Worm (Caenorhabditis elegans) whole organism, late embryonic: Measurements from ENCODE around the gene hpo-38.

Experiments used
- C38D4.7 ChIP-seq: fragments of 200-800 bp; sonication (Bioruptor generic); optimal IDR thresholded peaks from 2 replicates; lab custom pipeline; 2018; ENCODE audit warnings: mild to moderate bottlenecking, missing genetic modification characterization, moderate library complexity, missing compliant biosample characterization
- F13H6.1 ChIP-seq: sonication (generic microtip); optimal IDR thresholded peaks from 2 replicates; lab custom pipeline; 2016; ENCODE audit warnings: missing genetic modification characterization, missing compliant biosample characterization
- K02D7.2 ChIP-seq: sonication (generic microtip); optimal IDR thresholded peaks from 2 replicates; lab custom pipeline; 2017; ENCODE audit warnings: mild to moderate bottlenecking, missing genetic modification characterization, missing compliant biosample characterization
- K09A11.1 ChIP-seq: sonication (generic microtip); optimal IDR thresholded peaks from 2 replicates; lab custom pipeline; 2017; ENCODE audit warnings: antibody characterized with exemption, mild to moderate bottlenecking, missing genetic modification characterization, missing compliant biosample characterization; ENCODE audit not compliant: insufficient read depth
- T23F11.4 ChIP-seq: fragments of 200-800 bp; sonication (Bioruptor generic); optimal IDR thresholded peaks from 2 replicates; lab custom pipeline; 2018; ENCODE audit warnings: mild to moderate bottlenecking, missing genetic modification characterization, missing compliant biosample characterization
- Y22D7AL.16 ChIP-seq: sonication (generic microtip); optimal IDR thresholded peaks from 2 replicates; lab custom pipeline; 2016; ENCODE audit warnings: missing genetic modification characterization, missing compliant biosample characterization
- ceh-14 ChIP-seq: sonication (generic microtip); optimal IDR thresholded peaks from 2 replicates; lab custom pipeline; 2016; ENCODE audit warnings: missing genotype, missing genetic modification characterization, missing compliant biosample characterization
- ceh-18 ChIP-seq: sonication (generic microtip); optimal IDR thresholded peaks from 2 replicates; lab custom pipeline; 2016; ENCODE audit warnings: missing genetic modification characterization, missing compliant biosample characterization
- ceh-19 ChIP-seq: fragments of 200-800 bp; sonication (Bioruptor generic); optimal IDR thresholded peaks from 2 replicates; lab custom pipeline; 2018; ENCODE audit warnings: mild to moderate bottlenecking, missing genetic modification characterization, missing compliant biosample characterization
- ceh-2 ChIP-seq: sonication (generic microtip); optimal IDR thresholded peaks from 2 replicates; lab custom pipeline; 2016; ENCODE audit warnings: missing genotype, missing genetic modification characterization, missing compliant biosample characterization
- ceh-24 ChIP-seq: sonication (generic microtip); optimal IDR thresholded peaks from 2 replicates; lab custom pipeline; 2016; ENCODE audit warnings: mild to moderate bottlenecking, missing genetic modification characterization, missing compliant biosample characterization
- ceh-30 ChIP-seq: fragments of 150-350 bp; optimal IDR thresholded peaks from 2 replicates; lab custom pipeline; 2014; ENCODE audit warnings: missing biosample characterization, missing genetic modification characterization
- ceh-31 ChIP-seq: sonication (generic microtip); optimal IDR thresholded peaks from 2 replicates; lab custom pipeline; 2016; ENCODE audit warnings: missing genetic modification characterization, missing compliant biosample characterization
- ceh-34 ChIP-seq: sonication (generic microtip); optimal IDR thresholded peaks from 2 replicates; lab custom pipeline; 2016; ENCODE audit warnings: mild to moderate bottlenecking, missing genetic modification characterization, missing compliant biosample characterization
- ceh-48 ChIP-seq: sonication (generic microtip); optimal IDR thresholded peaks from 2 replicates; lab custom pipeline; 2016; ENCODE audit warnings: missing genetic modification characterization, inconsistent platforms, missing compliant biosample characterization
- ceh-6 ChIP-seq: fragments of 200-800 bp; sonication (Bioruptor generic); optimal IDR thresholded peaks from 2 replicates; lab custom pipeline; 2018; ENCODE audit warnings: mild to moderate bottlenecking, missing genetic modification characterization, missing compliant biosample characterization
- ceh-9 ChIP-seq: sonication (generic microtip); optimal IDR thresholded peaks from 2 replicates; lab custom pipeline; 2016; ENCODE audit warnings: mild to moderate bottlenecking, missing genetic modification characterization, inconsistent platforms, missing compliant biosample characterization
- elt-4 ChIP-seq: sonication (generic microtip); optimal IDR thresholded peaks from 2 replicates; lab custom pipeline; 2016; ENCODE audit warnings: missing genetic modification characterization, missing compliant biosample characterization
- ets-4 ChIP-seq: sonication (generic microtip); optimal IDR thresholded peaks from 2 replicates; lab custom pipeline; 2016; ENCODE audit warnings: missing genetic modification characterization, missing compliant biosample characterization
- eyg-1 ChIP-seq: sonication (generic microtip); optimal IDR thresholded peaks from 2 replicates; lab custom pipeline; 2016; ENCODE audit warnings: missing genotype, missing genetic modification characterization, missing compliant biosample characterization
- fax-1 ChIP-seq: sonication (generic microtip); optimal IDR thresholded peaks from 2 replicates; lab custom pipeline; 2016; ENCODE audit warnings: missing genotype, missing genetic modification characterization, missing compliant biosample characterization
- gmeb-2 ChIP-seq: sonication (generic microtip); optimal IDR thresholded peaks from 2 replicates; lab custom pipeline; 2016; ENCODE audit warnings: missing genetic modification characterization, inconsistent platforms, missing compliant biosample characterization
- hlh-15 ChIP-seq: sonication (generic microtip); optimal IDR thresholded peaks from 2 replicates; lab custom pipeline; 2016; ENCODE audit warnings: missing genetic modification characterization, missing compliant biosample characterization
- hlh-30 ChIP-seq: sonication (generic microtip); optimal IDR thresholded peaks from 2 replicates; lab custom pipeline; 2017; ENCODE audit warnings: antibody characterized with exemption, missing genetic modification characterization, missing compliant biosample characterization; ENCODE audit not compliant: insufficient read depth
- hlh-6 ChIP-seq: sonication (generic microtip); optimal IDR thresholded peaks from 2 replicates; lab custom pipeline; 2016; ENCODE audit warnings: missing genotype, missing genetic modification characterization, missing compliant biosample characterization
- hlh-8 ChIP-seq: sonication (generic microtip); optimal IDR thresholded peaks from 2 replicates; lab custom pipeline; 2016; ENCODE audit warnings: missing genotype, missing genetic modification characterization, missing compliant biosample characterization
- lin-11 ChIP-seq: fragments of 200-800 bp; sonication (Bioruptor generic); optimal IDR thresholded peaks from 2 replicates; lab custom pipeline; 2018; ENCODE audit warnings: mild to moderate bottlenecking, missing genetic modification characterization, missing compliant biosample characterization
- mec-3 ChIP-seq: sonication (generic microtip); optimal IDR thresholded peaks from 2 replicates; lab custom pipeline; 2016; ENCODE audit warnings: borderline replicate concordance, missing genetic modification characterization, missing compliant biosample characterization
- nfya-1 ChIP-seq: sonication (generic microtip); optimal IDR thresholded peaks from 2 replicates; lab custom pipeline; 2017; ENCODE audit warnings: missing genetic modification characterization, mild to moderate bottlenecking, missing compliant biosample characterization, antibody characterized with exemption, moderate library complexity
- nhr-11 ChIP-seq: fragments of 150-350 bp; optimal IDR thresholded peaks from 2 replicates; lab custom pipeline; 2014; ENCODE audit warnings: missing biosample characterization, missing genetic modification characterization
- npax-4 ChIP-seq: sonication (generic microtip); optimal IDR thresholded peaks from 2 replicates; lab custom pipeline; 2016; ENCODE audit warnings: missing genetic modification characterization, missing compliant biosample characterization
- pag-3 ChIP-seq: sonication (generic microtip); optimal IDR thresholded peaks from 2 replicates; lab custom pipeline; 2016; ENCODE audit warnings: missing compliant biosample characterization, missing genetic modification characterization, borderline replicate concordance
- pha-2 ChIP-seq: sonication (generic microtip); optimal IDR thresholded peaks from 2 replicates; lab custom pipeline; 2017; ENCODE audit warnings: mild to moderate bottlenecking, missing genetic modification characterization, missing compliant biosample characterization
- pha-4 ChIP-seq: fragments of 150-350 bp; optimal IDR thresholded peaks from 2 replicates; lab custom pipeline; 2018; ENCODE audit warnings: missing biosample characterization, missing genetic modification reagents, missing genetic modification characterization
- pqm-1 ChIP-seq: sonication (generic microtip); optimal IDR thresholded peaks from 2 replicates; lab custom pipeline; 2016; ENCODE audit warnings: missing genetic modification characterization, missing compliant biosample characterization
- ref-2 ChIP-seq: sonication (generic microtip); optimal IDR thresholded peaks from 2 replicates; lab custom pipeline; 2016; ENCODE audit warnings: missing genetic modification characterization, missing compliant biosample characterization
- sox-2 ChIP-seq: fragments of 200-800 bp; sonication (Bioruptor generic); IDR thresholded peaks from 2 replicates; pipeline ENCODE4 v1.3.6; 2022; ENCODE audit warnings: missing genetic modification reagents, missing genetic modification characterization, missing compliant biosample characterization
- tbx-7 ChIP-seq: sonication (generic microtip); optimal IDR thresholded peaks from 2 replicates; lab custom pipeline; 2016; ENCODE audit warnings: missing genotype, missing genetic modification characterization, missing compliant biosample characterization
- ttx-3 ChIP-seq: sonication (generic microtip); optimal IDR thresholded peaks from 2 replicates; lab custom pipeline; 2016; ENCODE audit warnings: missing genetic modification reagents, missing genetic modification characterization, missing compliant biosample characterization
- unc-3 ChIP-seq, 2 experiments: fragments of 200-800 bp in 1 of 2; sonication (Bioruptor generic) in 1 of 2; sonication (generic microtip) in 1 of 2; conservative IDR thresholded peaks in 1 of 2; optimal IDR thresholded peaks in 1 of 2; 2 replicates each; pipeline versions ENCODE4 v1.3.6 to Lab custom; 2016 to 2022; ENCODE audit warnings: missing compliant biosample characterization in 2 of 2, missing genetic modification characterization in 2 of 2, missing genetic modification reagents in 1 of 2
- unc-42 ChIP-seq: sonication (generic microtip); optimal IDR thresholded peaks from 2 replicates; lab custom pipeline; 2016; ENCODE audit warnings: missing genotype, missing genetic modification characterization, missing compliant biosample characterization
- unc-55 ChIP-seq: sonication (generic microtip); optimal IDR thresholded peaks from 2 replicates; lab custom pipeline; 2017; ENCODE audit warnings: missing biosample characterization, missing genetic modification reagents, missing genetic modification characterization
- unc-86 ChIP-seq: sonication (generic microtip); optimal IDR thresholded peaks from 2 replicates; lab custom pipeline; 2016; ENCODE audit warnings: missing genetic modification characterization, missing compliant biosample characterization
- zip-5 ChIP-seq: sonication (generic microtip); optimal IDR thresholded peaks from 2 replicates; lab custom pipeline; 2016; ENCODE audit warnings: missing genetic modification characterization, missing compliant biosample characterization

Gene hpo-38

DNA sequence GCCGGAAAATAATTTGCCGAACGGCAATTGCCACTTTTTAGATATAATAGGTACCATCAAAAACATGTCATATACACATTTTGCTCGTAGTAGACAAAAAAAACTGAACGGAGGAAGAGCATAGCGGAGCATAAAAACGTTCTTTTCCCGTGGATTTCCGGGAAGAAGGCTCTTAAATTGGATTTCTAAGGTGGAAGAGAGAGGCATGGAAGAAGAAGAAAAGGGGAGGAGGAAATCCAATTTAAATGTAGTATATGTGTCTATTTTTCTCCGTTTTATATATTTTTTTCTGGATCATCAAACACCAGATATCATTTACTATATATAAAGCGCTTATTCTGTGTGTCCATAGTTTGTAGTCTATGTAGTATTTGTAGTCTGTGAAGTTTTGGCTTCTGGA lies 18.8 kb upstream of the hpo-38 start:
- TF ChIP-seq unc-42 (peak; percentile 65), eyg-1 (tag; lab: Kevin White, UChicago) (no peak)

DNA sequence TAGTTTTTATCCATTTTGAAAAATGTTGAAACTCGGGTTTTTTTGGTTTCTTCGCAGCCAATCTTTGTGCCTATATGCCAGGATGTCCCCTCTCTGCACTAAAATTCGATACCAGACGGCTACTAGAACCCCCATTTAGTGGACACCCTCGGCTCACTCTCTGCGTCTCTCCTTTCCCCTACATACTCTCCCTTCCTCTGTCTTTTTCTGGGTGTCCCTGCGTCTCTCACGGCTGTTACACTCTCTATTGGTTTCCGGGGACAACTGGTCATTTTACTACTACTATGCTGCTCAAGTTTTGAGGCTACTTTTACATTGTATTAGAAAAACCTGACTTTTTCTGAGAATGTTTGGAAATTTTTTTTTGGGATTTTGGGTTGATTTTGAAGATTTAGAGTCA lies 9.9 kb upstream of the hpo-38 start:
- TF ChIP-seq ceh-30 (tag; lab: Kevin White, UChicago) (no peak), nfya-1 (peak; percentile 20), lin-11 (tag; lab: Kevin White, UChicago) (no peak), fax-1 (tag; lab: Kevin White, UChicago) (no peak), ceh-9 (tag; lab: Kevin White, UChicago) (no peak), hlh-6 (tag; lab: Kevin White, UChicago) (no peak), unc-42 (peak; percentile 29), ceh-19 (no peak), unc-86 (tag; lab: Kevin White, UChicago) (no peak), ceh-6 (GFP tag; lab: Kevin White, UChicago) (no peak), F13H6.1 (no peak), T23F11.4 (GFP tag; lab: Kevin White, UChicago) (no peak), pha-4 (tag; lab: Kevin White, UChicago) (no peak), ceh-48 (tag; lab: Kevin White, UChicago) (peak; percentile 6), zip-5 (no peak), ets-4 (tag; lab: Kevin White, UChicago) (no peak), pqm-1 (tag; lab: Kevin White, UChicago) (no peak), K09A11.1 (tag; lab: Kevin White, UChicago) (no peak), pha-2 (no peak), ttx-3 (tag; lab: Kevin White, UChicago) (no peak), pag-3 (tag; lab: Kevin White, UChicago) (no peak), elt-4 (tag; lab: Kevin White, UChicago) (no peak), ceh-31 (tag; lab: Kevin White, UChicago) (peak; percentile 49), npax-4 (tag; lab: Kevin White, UChicago) (no peak), nhr-11 (tag; lab: Kevin White, UChicago) (no peak), ceh-14 (tag; lab: Kevin White, UChicago) (no peak), K02D7.2 (tag; lab: Kevin White, UChicago) (no peak), ceh-18 (tag; lab: Kevin White, UChicago) (no peak), unc-3 (GFP tag; conservative IDR thresholded peaks at IDR 0.05; lab: Robert Waterston, UW) (no peak), unc-3 (tag; optimal IDR thresholded peaks at IDR 0.05; lab: Kevin White, UChicago) (no peak), hlh-8 (no peak), C38D4.7 (GFP tag; lab: Kevin White, UChicago) (no peak), Y22D7AL.16 (tag; lab: Kevin White, UChicago) (no peak), hlh-30 (no peak), mec-3 (tag; lab: Kevin White, UChicago) (no peak), ceh-2 (no peak), ceh-34 (tag; lab: Kevin White, UChicago) (peak; percentile 46), ref-2 (no peak), hlh-15 (tag; lab: Kevin White, UChicago) (no peak), tbx-7 (tag; lab: Kevin White, UChicago) (no peak)

DNA sequence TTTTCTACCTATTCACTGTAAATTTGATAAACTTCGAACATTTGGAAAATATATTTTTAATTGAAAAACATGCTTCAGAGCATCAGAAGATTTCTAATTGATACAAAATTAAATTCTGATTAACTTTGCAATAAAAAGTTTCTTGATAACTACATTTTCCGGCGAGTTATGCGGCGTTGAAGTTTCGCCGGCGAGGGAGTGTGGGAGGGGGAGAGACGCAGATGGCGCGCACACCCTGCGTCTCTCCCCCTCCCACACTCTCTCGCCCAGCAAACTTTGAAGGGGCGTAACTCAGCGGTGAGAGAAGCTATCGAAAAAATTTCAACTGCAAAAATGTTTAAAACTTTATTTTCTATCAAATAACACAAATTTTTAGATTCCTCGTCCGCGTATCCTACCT lies 7.7 kb upstream of the hpo-38 start:
- TF ChIP-seq unc-55 (GFP tag; lab: Kevin White, UChicago) (no peak), ets-4 (tag; lab: Kevin White, UChicago) (no peak), sox-2 (GFP tag; lab: Robert Waterston, UW) (no peak), ttx-3 (tag; lab: Kevin White, UChicago) (no peak), gmeb-2 (tag; lab: Kevin White, UChicago) (no peak), ceh-24 (no peak), tbx-7 (tag; lab: Kevin White, UChicago) (no peak), mec-3 (tag; lab: Kevin White, UChicago) (no peak)
- TF ChIP-seq, all 69 proteins: peak for 0
